Fruit fly (Drosophila melanogaster): ENCODE data around the gene CG31810.

CG31810 gene

DNA sequence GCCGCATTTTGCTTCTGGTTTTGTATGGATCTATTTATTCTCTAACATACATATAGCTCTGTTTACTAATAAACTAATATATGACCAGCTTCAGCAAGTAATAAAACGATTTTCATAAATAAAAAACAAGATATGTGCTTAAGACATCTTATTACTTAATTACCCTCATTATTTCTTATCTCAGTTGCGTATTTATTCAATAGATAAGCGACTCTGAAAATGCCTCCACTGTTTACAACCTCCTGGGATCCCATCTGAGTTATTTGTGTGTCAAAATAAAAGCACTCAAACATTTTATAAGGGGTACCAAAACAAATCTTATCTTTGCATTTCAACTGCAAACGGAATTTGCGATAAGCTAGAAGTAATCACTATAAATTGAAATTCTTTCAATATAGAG is 32.5 kb downstream of the CG31810 start (continued):
- TF ChIP-seq CG6813 (GFP tag; optimal IDR thresholded peaks at IDR 0.05) = peak; percentile 27
- no peak for TF ChIP-seq CG17361 (GFP tag; IDR thresholded peaks at IDR 0.05)
- TF ChIP-seq corto (GFP tag; optimal IDR thresholded peaks at IDR 0.05) = no peak
- no peak for TF ChIP-seq CG12744 (GFP tag; optimal IDR thresholded peaks at IDR 0.05)
- no peak for TF ChIP-seq CG2116 (GFP tag; optimal IDR thresholded peaks at IDR 0.05)
- no peak for TF ChIP-seq ERR (GFP tag; optimal IDR thresholded peaks at IDR 0.05)
- no peak for TF ChIP-seq CG6683 (GFP tag; optimal IDR thresholded peaks at IDR 0.05)
- no peak for TF ChIP-seq CG13624 (GFP tag; optimal IDR thresholded peaks at IDR 0.05)
- no peak for TF ChIP-seq dmrt11E (tag; optimal IDR thresholded peaks at IDR 0.05)
- TF ChIP-seq HLHmδ (GFP tag; optimal IDR thresholded peaks at IDR 0.05) = no peak
- TF ChIP-seq MTF-1 (GFP tag; optimal IDR thresholded peaks at IDR 0.05; ENCODE audit: borderline replicate concordance) = no peak
- no peak for TF ChIP-seq aop (GFP tag; IDR thresholded peaks at IDR 0.05)

DNA sequence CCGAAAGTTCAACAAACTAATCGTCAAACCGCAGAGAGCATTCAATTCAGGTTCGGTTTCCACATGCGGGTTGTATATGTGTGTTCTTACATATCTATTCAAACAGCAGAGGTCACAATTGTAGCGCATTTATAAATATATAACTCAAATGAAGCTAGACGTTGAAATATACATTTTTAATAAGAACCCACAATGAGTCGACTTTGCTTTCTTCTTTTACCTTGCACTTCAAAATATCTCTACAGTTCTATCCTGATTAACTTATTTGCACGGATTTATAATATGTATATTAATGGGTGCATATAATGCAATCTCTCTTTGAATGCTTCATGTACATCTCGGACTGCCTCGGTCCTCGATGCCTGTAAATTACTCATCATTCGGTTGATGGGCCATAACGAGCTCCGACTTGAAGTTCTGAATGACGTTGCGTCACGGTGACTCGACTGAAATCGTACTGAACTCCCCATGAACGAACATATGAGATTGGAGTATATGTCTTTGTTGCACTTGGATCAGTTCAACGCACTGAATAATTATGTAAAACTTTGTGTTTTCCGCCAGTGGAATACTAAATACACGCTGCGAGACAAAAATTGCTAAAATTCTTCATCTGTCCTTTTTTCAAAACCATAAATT is 33.7 kb downstream of the CG31810 start:
- TF ChIP-seq CG13287 (GFP tag; IDR thresholded peaks at IDR 0.05; ENCODE audit: partially characterized antibody) (no peak), Stat92E (GFP tag; optimal IDR thresholded peaks at IDR 0.05) (peak in 1 of 3 experiments; percentile 5), CG4617 (GFP tag; optimal IDR thresholded peaks at IDR 0.05; ENCODE audit: borderline replicate concordance) (no peak), CG10979 (tag; optimal IDR thresholded peaks at IDR 0.05) (peak; percentile 62), Dref (GFP tag; IDR thresholded peaks at IDR 0.05) (no peak), CG5953 (GFP tag; IDR thresholded peaks at IDR 0.05) (no peak), Sox100B (GFP tag; optimal IDR thresholded peaks at IDR 0.05) (peak; percentile 32), CG18476 (GFP tag; optimal IDR thresholded peaks at IDR 0.05) (peak; percentile 3), yki (optimal IDR thresholded peaks at IDR 0.05) (no peak), CG15011 (GFP tag; optimal IDR thresholded peaks at IDR 0.05) (no peak), zfh1 (GFP tag; IDR thresholded peaks at IDR 0.05) (0 out of 3 replicates have a peak, but pooled peaks have one; percentile 10), CG9817 (tag; optimal IDR thresholded peaks at IDR 0.05) (no peak), Opbp (GFP tag; IDR thresholded peaks at IDR 0.05; ENCODE audit: partially characterized antibody) (no peak), Chrac-16 (GFP tag; optimal IDR thresholded peaks at IDR 0.05) (no peak), bab2 (GFP tag; optimal IDR thresholded peaks at IDR 0.05) (no peak), C15 (GFP tag; IDR thresholded peaks at IDR 0.05) (no peak), PHDP (tag; optimal IDR thresholded peaks at IDR 0.05) (peak; percentile 21), Usf (GFP tag; optimal IDR thresholded peaks at IDR 0.05) (no peak), CG1603 (tag; optimal IDR thresholded peaks at IDR 0.05) (peak; percentile 11), CG15269 (tag; optimal IDR thresholded peaks at IDR 0.05) (peak; percentile 30), Sox102F (GFP tag; optimal IDR thresholded peaks at IDR 0.05) (peak; percentile 43), CG2202 (tag; optimal IDR thresholded peaks at IDR 0.05) (peak; percentile 9), CG6791 (GFP tag; IDR thresholded peaks at IDR 0.05; ENCODE audit: partially characterized antibody) (no peak), CG17912 (GFP tag; optimal IDR thresholded peaks at IDR 0.05) (no peak), Mes4 (GFP tag; optimal IDR thresholded peaks at IDR 0.05) (no peak), CG18619 (GFP tag; optimal IDR thresholded peaks at IDR 0.05) (no peak), Abd-B (GFP tag; optimal IDR thresholded peaks at IDR 0.05) (peak; percentile 13), tll (GFP tag; optimal IDR thresholded peaks at IDR 0.05) (no peak), Ssrp (tag; optimal IDR thresholded peaks at IDR 0.05) (peak; percentile 13), toy (GFP tag; IDR thresholded peaks at IDR 0.05) (no peak), Nf-YC (tag; optimal IDR thresholded peaks at IDR 0.05) (no peak), CG8944 (GFP tag; optimal IDR thresholded peaks at IDR 0.05) (no peak), CG2712 (tag; optimal IDR thresholded peaks at IDR 0.05) (peak; percentile 61), CG11093 (GFP tag; IDR thresholded peaks at IDR 0.05) (no peak), CG17829 (tag; optimal IDR thresholded peaks at IDR 0.05) (peak; percentile 43), CG10321 (GFP tag; IDR thresholded peaks at IDR 0.05) (no peak), psq (GFP tag; optimal IDR thresholded peaks at IDR 0.05) (no peak)
